Fruit fly (Drosophila melanogaster) whole organism: Measurements from ENCODE around the gene CG6511.

Source experiments
- CG8478 ChIP-seq: fragments of >200 bp; optimal IDR thresholded peaks from 2 replicates; lab custom pipeline; 2018; ENCODE audit warnings: inconsistent platforms
- pan ChIP-seq: fragments of >200 bp; optimal IDR thresholded peaks from 2 replicates; lab custom pipeline; 2017
- psq ChIP-seq: fragments of >200 bp; optimal IDR thresholded peaks from 2 replicates; lab custom pipeline; 2017
- usp ChIP-seq: fragments of >200 bp; optimal IDR thresholded peaks from 2 replicates; lab custom pipeline; 2017; ENCODE audit warnings: missing biosample characterization, missing genetic modification characterization, mixed read lengths

- no peak for TF ChIP-seq psq (lab: Kevin White, UChicago)
- no peak for TF ChIP-seq usp (GFP tag; lab: Kevin White, UChicago)
- TF ChIP-seq CG8478 (lab: Kevin White, UChicago): no peak
- no peak for TF ChIP-seq pan
Measured at dm6 chr3L:8726317-8726841, 5.3 kb downstream of the CG6511 start, which contains the start of gene Cp18.
